Worm (Caenorhabditis elegans) whole organism, L4/young adult: ENCODE results near the gene F38B7.11.
A peak's percentile ranks its signal among the peaks of the same experiment; 100 is the strongest.

Source experiments
- W03F9.2 ChIP-seq: fragments of 150-350 bp; optimal IDR thresholded peaks from 2 replicates; lab custom pipeline; 2014; ENCODE audit warnings: missing biosample characterization, missing genetic modification characterization
- dao-5 ChIP-seq: sonication (generic microtip); optimal IDR thresholded peaks from 2 replicates; lab custom pipeline; 2016; ENCODE audit warnings: missing genotype, missing genetic modification characterization, moderate library complexity, missing compliant biosample characterization
- him-1 ChIP-seq: sonication (generic microtip); optimal IDR thresholded peaks from 2 replicates; lab custom pipeline; 2016; ENCODE audit warnings: missing genotype, missing genetic modification reagents, missing genetic modification characterization, missing compliant biosample characterization

The F38B7.11 gene

DNA sequence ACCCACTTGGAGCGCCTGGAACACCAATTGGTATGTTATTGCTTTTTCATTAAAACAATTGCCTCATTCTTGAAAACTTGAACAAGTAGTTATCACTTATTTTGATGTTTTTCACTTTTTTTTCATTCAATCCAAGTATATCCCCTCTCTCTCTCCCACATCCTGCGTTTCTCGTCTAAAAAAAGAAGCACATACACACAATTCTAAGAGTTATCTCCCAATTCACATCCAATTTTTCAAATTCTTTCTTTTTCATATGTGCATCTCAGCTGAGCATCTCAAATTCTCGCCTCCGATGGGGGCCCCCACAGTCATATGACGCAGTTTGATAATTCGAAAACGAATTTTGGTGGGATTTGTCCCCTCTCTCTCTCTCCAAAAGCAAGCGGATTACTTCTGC lies 10.2 kb upstream of the F38B7.11 start:
- TF ChIP-seq W03F9.2 (tag; lab: Kevin White, UChicago): no peak

DNA sequence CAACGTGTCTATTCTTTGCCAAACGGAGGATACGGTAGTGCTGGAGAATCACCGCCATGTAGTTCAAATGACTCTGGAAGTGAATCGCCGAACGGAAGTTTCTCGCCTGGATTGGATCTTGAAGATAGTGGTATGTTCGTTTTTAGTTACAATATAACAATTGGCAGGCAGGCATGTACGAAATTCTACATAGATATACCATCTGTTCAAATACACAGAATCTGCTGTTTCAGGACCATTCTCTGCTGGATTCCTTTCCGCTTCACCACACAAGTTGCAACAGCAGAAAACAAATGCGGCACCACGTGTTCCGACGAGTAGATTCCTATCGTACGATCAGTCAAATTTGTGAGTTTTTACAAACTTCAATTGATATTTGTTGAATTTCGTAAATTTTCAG lies 7.4 kb upstream of the F38B7.11 start:
- TF ChIP-seq dao-5 (tag; lab: Kevin White, UChicago): no peak
- TF ChIP-seq him-1 (tag; lab: Kevin White, UChicago): no peak
- no peak for TF ChIP-seq W03F9.2 (tag; lab: Kevin White, UChicago)

DNA sequence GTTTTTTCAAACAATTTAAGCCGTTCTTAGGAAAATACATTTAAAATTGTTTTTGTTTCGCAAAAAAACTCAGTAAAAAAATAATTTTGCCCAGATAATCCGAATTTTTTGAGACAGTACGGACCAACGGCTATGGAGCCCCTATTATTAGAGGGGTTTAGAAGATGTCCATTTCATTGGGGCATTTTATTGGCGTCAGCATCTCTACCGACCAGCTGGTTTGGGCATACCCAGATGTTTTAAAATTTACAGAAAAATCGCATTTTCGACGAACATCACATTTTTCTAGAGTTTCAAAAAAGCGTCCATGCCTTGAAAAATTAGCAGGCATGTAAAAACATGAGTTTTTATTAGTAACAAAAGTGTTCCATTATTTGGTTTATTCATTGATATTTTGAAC lies 5.6 kb upstream of the F38B7.11 start:
- TF ChIP-seq him-1 (tag; lab: Kevin White, UChicago) (no peak), dao-5 (tag; lab: Kevin White, UChicago) (no peak), W03F9.2 (tag; lab: Kevin White, UChicago) (no peak)

DNA sequence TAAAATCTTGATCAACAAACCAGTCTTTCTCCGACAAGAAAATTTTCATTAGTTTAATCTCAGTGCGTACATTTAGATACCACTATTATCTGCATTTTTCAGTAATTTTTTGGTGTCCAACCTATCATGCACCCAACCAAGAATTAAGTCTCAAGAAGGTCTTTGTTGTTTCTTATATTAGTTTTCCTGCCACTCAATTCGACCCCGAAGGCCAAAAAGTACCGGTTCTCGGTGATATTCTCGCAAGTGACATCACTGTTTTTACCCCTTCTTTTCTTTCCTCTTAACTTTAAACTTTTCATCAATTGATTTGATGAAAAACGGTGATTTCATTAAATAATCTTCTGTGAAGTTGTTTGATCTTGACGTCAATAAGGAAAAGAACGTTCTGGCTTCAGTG lies 3.3 kb upstream of the F38B7.11 start, which contains the start of gene F38B7.2:
Gene F38B7.2, plus strand, starts transcription at position 400 of the 400 bp plus-strand sequence.
- TF ChIP-seq dao-5 (tag; lab: Kevin White, UChicago): no peak
- TF ChIP-seq him-1 (tag; lab: Kevin White, UChicago): no peak

DNA sequence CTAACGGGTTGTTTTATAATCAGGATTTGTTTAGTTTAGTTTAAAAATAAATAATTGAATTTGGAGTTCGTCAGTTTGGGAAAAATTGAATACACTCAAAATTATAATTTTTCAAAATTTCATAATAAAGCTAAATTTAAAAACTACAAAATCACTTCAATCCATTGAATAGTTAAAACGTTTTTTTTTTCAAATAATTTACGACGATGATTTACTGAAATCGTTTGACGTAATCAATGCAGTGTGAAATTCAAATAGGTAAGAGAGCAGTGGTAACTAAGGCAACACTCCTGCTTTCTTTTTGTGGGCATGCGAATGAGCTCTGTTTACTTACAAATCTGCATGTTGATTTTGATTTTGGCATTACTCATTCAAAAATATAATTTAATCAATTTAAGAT lies 1.7 kb upstream of the F38B7.11 start, which contains the start of gene F38B7.10:
Gene F38B7.10, plus strand, starts transcription at position 301 of the 400 bp plus-strand sequence.
- TF ChIP-seq him-1 (tag; lab: Kevin White, UChicago) (no peak), dao-5 (tag; lab: Kevin White, UChicago) (no peak), W03F9.2 (tag; lab: Kevin White, UChicago) (no peak)

DNA sequence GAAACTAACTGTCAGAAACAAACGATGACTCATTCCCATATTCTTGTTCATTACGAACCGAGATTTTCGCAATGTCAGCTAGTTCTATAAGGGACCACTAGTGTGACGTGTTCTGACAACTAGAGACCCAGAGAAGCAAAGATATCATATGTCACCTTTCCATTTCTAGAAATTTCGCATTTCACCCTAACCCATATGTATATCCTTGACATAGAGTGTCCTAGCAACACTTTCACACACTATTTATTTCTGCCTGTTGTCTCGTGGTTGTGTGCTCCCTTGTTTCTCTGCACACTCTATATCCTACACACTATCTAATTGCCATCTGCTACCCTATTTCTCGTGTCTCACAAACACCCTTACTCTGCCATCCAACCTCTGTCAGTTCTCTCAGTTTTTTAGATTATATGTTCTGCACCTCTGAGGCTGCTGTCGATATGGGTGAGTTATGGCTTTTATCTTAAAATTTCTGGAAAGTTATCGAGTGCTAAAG lies 2.1 kb downstream of the F38B7.11 start, which contains the start of the genes F38B7.17 and F38B7.3:
Gene F38B7.17, minus strand, starts transcription at position 51 of the 493 bp plus-strand sequence.
Gene F38B7.3, plus strand, starts transcription at position 194 of the 493 bp plus-strand sequence.
- TF ChIP-seq W03F9.2 (tag; lab: Kevin White, UChicago): no peak
- no peak for TF ChIP-seq him-1 (tag; lab: Kevin White, UChicago)
- TF ChIP-seq dao-5 (tag; lab: Kevin White, UChicago): no peak

DNA sequence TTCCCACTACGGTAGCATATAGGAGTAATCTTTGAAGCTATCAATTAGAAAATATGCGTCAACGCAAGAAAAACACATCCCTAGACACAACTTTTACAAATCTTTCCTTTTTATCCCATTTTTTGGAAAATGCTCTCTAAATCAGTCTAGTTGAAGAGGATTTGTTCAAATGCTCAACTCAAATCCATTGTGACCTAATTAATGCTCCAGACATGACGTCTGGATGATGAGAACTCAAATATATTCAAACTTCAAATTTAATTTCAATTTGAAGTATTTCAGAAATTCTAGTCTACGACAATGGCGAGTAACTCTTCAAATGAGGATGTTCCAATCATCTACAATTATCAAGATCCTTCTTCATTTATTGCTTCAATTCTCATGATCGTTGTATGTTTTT lies 5.5 kb downstream of the F38B7.11 start, which contains the start of gene srx-85:
Gene srx-85, plus strand, starts transcription at position 301 of the 400 bp plus-strand sequence.
- TF ChIP-seq dao-5 (tag; lab: Kevin White, UChicago) (no peak), W03F9.2 (tag; lab: Kevin White, UChicago) (no peak), him-1 (tag; lab: Kevin White, UChicago) (no peak)

DNA sequence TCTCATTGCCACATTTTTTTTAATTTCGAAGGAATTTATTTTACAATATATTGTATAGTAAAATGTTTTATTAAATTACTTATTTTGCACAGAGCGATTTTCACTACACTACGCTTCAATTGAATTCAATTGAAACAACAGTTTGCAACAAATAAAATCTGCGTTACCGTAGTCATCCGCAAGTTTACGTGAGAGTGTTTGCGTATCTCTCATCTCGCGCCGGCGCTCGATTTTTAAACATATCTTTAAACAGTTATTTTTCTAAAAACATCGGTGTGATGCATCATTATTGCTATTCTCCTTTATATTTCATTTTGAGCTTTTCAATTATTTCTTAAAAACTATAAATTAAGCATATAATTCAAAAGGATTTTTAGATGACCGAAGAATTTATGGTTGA lies 7.4 kb downstream of the F38B7.11 start, which contains the start of gene duo-1:
Gene duo-1, plus strand, starts transcription at position 371 of the 400 bp plus-strand sequence.
- TF ChIP-seq dao-5 (tag; lab: Kevin White, UChicago) (no peak), W03F9.2 (tag; lab: Kevin White, UChicago) (no peak), him-1 (tag; lab: Kevin White, UChicago) (no peak)

DNA sequence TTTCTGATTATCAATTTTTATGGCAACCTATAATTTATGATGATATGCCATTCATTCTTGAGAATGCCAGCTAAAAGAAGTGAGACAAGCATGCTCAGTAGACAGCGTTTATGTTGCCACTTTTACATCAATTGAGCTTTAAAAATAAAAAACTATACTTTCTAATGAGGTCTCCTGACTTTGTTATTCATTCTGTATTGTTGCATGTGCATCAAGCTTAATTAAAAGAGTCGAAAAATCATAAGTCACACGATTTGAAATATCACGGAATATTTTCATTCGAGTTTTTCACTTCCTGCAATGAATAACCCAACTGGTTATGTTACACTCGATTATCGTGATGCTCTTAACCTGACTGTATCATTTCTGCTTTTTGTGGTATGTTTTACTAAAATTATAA lies 15.7 kb downstream of the F38B7.11 start, which contains the start of gene srx-86:
Gene srx-86, plus strand, starts transcription at position 301 of the 400 bp plus-strand sequence.
- TF ChIP-seq W03F9.2 (tag; lab: Kevin White, UChicago) (no peak), him-1 (tag; lab: Kevin White, UChicago) (no peak), dao-5 (tag; lab: Kevin White, UChicago) (no peak)

DNA sequence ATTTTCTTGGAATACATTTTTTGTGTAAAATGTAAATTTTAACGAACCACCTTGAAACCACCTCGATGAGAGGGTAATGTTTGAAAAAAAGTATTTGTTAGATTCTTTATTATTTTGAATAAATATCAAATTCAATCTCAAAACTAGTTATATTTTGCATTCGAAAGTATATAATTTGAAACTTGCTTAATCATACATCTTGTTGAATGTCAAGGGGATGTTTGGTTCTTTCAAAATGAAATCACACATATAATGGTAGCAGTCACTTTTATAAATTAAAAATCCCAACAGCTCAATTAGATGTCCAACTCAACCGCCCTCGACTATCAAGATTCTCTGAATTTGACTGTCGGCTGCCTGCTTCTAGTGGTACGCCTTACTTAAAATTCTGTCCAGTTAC lies 17.7 kb downstream of the F38B7.11 start, which contains the start of gene srx-87:
Gene srx-87, plus strand, starts transcription at position 301 of the 400 bp plus-strand sequence.
- TF ChIP-seq him-1 (tag; lab: Kevin White, UChicago) (no peak), dao-5 (tag; lab: Kevin White, UChicago) (no peak), W03F9.2 (tag; lab: Kevin White, UChicago) (no peak)

DNA sequence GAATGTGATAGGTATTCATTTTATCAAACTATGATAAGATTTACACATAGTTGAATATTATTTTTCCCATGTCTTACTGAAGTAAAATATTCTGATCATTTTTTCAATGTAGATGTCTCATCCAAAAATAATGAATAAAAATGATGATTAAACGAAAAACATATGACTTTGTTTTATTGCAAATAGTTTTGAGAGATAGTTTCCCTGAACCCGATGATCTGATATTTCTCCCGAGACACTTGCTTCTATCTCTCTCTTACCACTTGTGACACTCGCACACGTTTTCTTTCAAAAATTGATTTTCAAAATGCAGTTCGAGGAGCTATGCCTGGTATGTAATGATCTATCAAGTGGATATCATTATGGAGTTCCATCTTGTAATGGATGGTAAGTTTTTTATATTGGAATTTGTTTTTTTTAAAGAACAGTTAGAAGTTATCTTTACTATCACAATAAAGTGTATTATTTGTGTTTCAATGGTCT lies 23.3 kb downstream of the F38B7.11 start, which contains the start of the genes nhr-101 and pms-2:
Gene nhr-101, plus strand, starts transcription at position 308 of the 483 bp plus-strand sequence.
Gene pms-2, minus strand, starts transcription at position 433 of the 483 bp plus-strand sequence.
- no peak for TF ChIP-seq W03F9.2 (tag; lab: Kevin White, UChicago)
- TF ChIP-seq dao-5 (tag; lab: Kevin White, UChicago): no peak

DNA sequence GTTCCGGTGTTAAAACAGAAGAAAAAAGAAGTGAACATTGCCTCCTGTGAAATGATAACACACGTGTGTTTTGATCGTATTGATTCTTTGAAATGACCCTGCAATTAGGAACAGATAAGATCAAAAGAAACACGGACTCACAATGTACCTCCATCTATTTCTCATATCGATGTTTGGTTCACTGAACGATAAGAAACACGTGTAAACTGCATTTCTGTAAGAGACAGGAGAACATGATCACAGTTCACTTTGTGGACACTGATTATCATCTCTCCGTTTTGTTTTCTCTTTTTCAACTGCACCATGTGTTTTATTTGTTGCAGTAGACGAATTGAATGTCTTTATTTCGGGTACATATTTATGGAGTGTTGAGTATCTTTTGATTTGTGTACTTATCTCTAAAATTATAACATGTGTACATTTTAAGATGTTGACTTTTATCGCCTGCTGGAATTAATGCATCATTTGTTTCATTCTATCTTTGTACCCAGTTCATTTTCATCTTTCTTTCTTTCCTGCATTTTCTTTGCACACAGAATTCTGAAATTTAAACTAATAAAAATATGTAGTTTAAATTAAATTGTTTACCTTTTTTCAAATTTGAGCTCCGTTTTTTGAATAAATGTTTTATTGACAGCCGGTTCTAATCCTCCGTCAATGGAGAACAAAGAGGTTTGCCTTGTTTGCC lies 26.1 kb downstream of the F38B7.11 start, which contains the start of the genes H12C20.7 and nhr-68:
Gene H12C20.7, minus strand, starts transcription at position 188 of the 688 bp plus-strand sequence.
Gene nhr-68, plus strand, starts transcription at position 638 of the 688 bp plus-strand sequence.
- TF ChIP-seq W03F9.2 (tag; lab: Kevin White, UChicago): peak; percentile 60
- no peak for TF ChIP-seq him-1 (tag; lab: Kevin White, UChicago)

DNA sequence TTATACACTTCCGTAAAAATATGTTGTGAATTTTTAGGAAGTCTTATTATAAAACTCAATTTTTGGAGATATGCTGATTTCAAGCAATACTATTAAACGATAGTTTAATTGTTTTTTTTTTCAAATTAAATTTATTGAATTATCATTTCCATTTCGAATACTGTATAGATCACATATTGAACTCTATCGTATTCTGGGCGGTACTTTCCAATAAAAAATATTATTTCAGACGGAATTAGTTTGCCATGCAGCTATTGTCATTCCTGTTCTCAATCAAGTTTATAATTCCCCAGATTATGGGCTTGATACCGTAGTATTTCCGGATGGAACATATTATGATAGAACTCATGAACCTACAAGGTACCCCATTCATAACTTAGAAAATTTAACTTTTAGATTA lies 27.7 kb downstream of the F38B7.11 start:
- no peak for TF ChIP-seq him-1 (tag; lab: Kevin White, UChicago)
- TF ChIP-seq W03F9.2 (tag; lab: Kevin White, UChicago): no peak
- TF ChIP-seq dao-5 (tag; lab: Kevin White, UChicago): no peak
